Worm (Caenorhabditis elegans): ENCODE data around the gene W03G11.2.

The W03G11.2 gene

ce11 chrX:12123152-12123551, 14.7 kb upstream of the W03G11.2 start, which contains the start of gene T01H10.11:
TSS of gene T01H10.11 (plus strand) at chrX:12123452.
- TF ChIP-seq xnd-1 (tag; optimal IDR thresholded peaks at IDR 0.05) (no peak), ztf-6 (GFP tag; IDR thresholded peaks at IDR 0.05) (no peak), unc-130 (GFP tag; optimal IDR thresholded peaks at IDR 0.05) (no peak), attf-3 (GFP tag; conservative IDR thresholded peaks at IDR 0.05) (no peak), ceh-58 (GFP tag; IDR thresholded peaks at IDR 0.05) (no peak), sdz-38 (tag; optimal IDR thresholded peaks at IDR 0.05) (no peak), ama-1 (optimal IDR thresholded peaks at IDR 0.05) (no peak), ama-1 (GFP tag; optimal IDR thresholded peaks at IDR 0.05) (no peak), lin-40 (tag; optimal IDR thresholded peaks at IDR 0.05) (no peak), mes-4 (tag; optimal IDR thresholded peaks at IDR 0.05) (no peak), snpc-1.1 (tag; optimal IDR thresholded peaks at IDR 0.05; ENCODE audit: insufficient read depth) (no peak)

- TF ChIP-seq sea-2 (GFP tag; IDR thresholded peaks at IDR 0.05) (no peak), nfyb-1 (GFP tag; IDR thresholded peaks at IDR 0.05) (no peak), cebp-2 (GFP tag; IDR thresholded peaks at IDR 0.05) (no peak), nfya-2 (GFP tag; IDR thresholded peaks at IDR 0.05) (no peak), him-1 (tag; optimal IDR thresholded peaks at IDR 0.05) (no peak), F52B5.7 (tag; optimal IDR thresholded peaks at IDR 0.05) (no peak), ets-4 (GFP tag; optimal IDR thresholded peaks at IDR 0.05) (no peak), ceh-27 (GFP tag; optimal IDR thresholded peaks at IDR 0.05) (no peak), nfya-1 (tag; optimal IDR thresholded peaks at IDR 0.05; ENCODE audit: borderline replicate concordance, insufficient read depth) (no peak), ceh-58 (GFP tag; IDR thresholded peaks at IDR 0.05) (no peak), Y95B8A.8 (GFP tag; IDR thresholded peaks at IDR 0.05) (no peak), ekl-4 (GFP tag; IDR thresholded peaks at IDR 0.05) (no peak), hmg-20 (GFP tag; IDR thresholded peaks at IDR 0.05) (no peak), F49E8.2 (tag; optimal IDR thresholded peaks at IDR 0.05; ENCODE audit: insufficient read depth) (no peak), C17E4.6 (GFP tag; IDR thresholded peaks at IDR 0.05) (no peak), attf-3 (GFP tag; conservative IDR thresholded peaks at IDR 0.05) (no peak)
Measured at ce11 chrX:12121285-12121684, 12.9 kb upstream of the W03G11.2 start, which contains the start of gene lgc-17. TSS of gene lgc-17 (plus strand) at chrX:12121585.

ce11 chrX:12118340-12118739, 9.9 kb upstream of the W03G11.2 start, which contains the start of gene lgc-16:
TSS of gene lgc-16 (plus strand) at chrX:12118640.
- TF ChIP-seq ccch-3 (GFP tag; optimal IDR thresholded peaks at IDR 0.05): no peak
- TF ChIP-seq F57A8.1 (GFP tag; optimal IDR thresholded peaks at IDR 0.05): no peak
- no peak for TF ChIP-seq hlh-12 (tag; optimal IDR thresholded peaks at IDR 0.05)
- TF ChIP-seq F22D6.2 (tag; optimal IDR thresholded peaks at IDR 0.05): no peak
- no peak for TF ChIP-seq nhr-90 (tag; optimal IDR thresholded peaks at IDR 0.05)
- no peak for TF ChIP-seq lag-1 (GFP tag; IDR thresholded peaks at IDR 0.05)
- no peak for TF ChIP-seq lin-54 (GFP tag; optimal IDR thresholded peaks at IDR 0.05)
- TF ChIP-seq C17E4.6 (GFP tag; IDR thresholded peaks at IDR 0.05): no peak
- TF ChIP-seq ets-4 (GFP tag; optimal IDR thresholded peaks at IDR 0.05): no peak
- TF ChIP-seq mcd-1 (GFP tag; IDR thresholded peaks at IDR 0.05): no peak
- TF ChIP-seq T07F8.4 (tag; optimal IDR thresholded peaks at IDR 0.05): no peak
- no peak for TF ChIP-seq aptf-2 (GFP tag; conservative IDR thresholded peaks at IDR 0.05)
- TF ChIP-seq lin-35 (GFP tag; optimal IDR thresholded peaks at IDR 0.05): no peak
- no peak for TF ChIP-seq hmg-20 (GFP tag; IDR thresholded peaks at IDR 0.05)

- TF ChIP-seq pbrm-1 (GFP tag; IDR thresholded peaks at IDR 0.05) (no peak), aptf-2 (GFP tag; conservative IDR thresholded peaks at IDR 0.05) (no peak), lin-40 (tag; optimal IDR thresholded peaks at IDR 0.05) (no peak), dpl-1 (GFP tag; optimal IDR thresholded peaks at IDR 0.05) (no peak), ZK185.1 (tag; optimal IDR thresholded peaks at IDR 0.05; ENCODE audit: poor library complexity, severe bottlenecking) (no peak), die-1 (tag; optimal IDR thresholded peaks at IDR 0.05) (no peak), ztf-28 (GFP tag; IDR thresholded peaks at IDR 0.05) (no peak), sea-2 (GFP tag; IDR thresholded peaks at IDR 0.05) (no peak), tbx-9 (tag; optimal IDR thresholded peaks at IDR 0.05; ENCODE audit: borderline replicate concordance) (no peak), him-1 (tag; optimal IDR thresholded peaks at IDR 0.05) (no peak), ceh-91 (GFP tag; IDR thresholded peaks at IDR 0.05) (no peak), hsf-1 (GFP tag; IDR thresholded peaks at IDR 0.05) (no peak), C17E4.6 (GFP tag; IDR thresholded peaks at IDR 0.05) (no peak), bed-2 (GFP tag; IDR thresholded peaks at IDR 0.05) (no peak)
Measured at ce11 chrX:12114024-12114423, 5.6 kb upstream of the W03G11.2 start, which contains the start of gene lgc-15. TSS of gene lgc-15 (plus strand) at chrX:12114324.

All from whole organism, young adult.